Worm (Caenorhabditis elegans) whole organism, young adult: ENCODE data around the gene F16G10.9.

Experiments
- F22D6.2 ChIP-seq: sonication (generic microtip); optimal IDR thresholded peaks from 2 replicates; lab custom pipeline; 2016; ENCODE audit warnings: mild to moderate bottlenecking, missing genetic modification characterization, missing compliant biosample characterization
- T07F8.4 ChIP-seq: sonication (generic microtip); optimal IDR thresholded peaks from 2 replicates; lab custom pipeline; 2016; ENCODE audit warnings: mild to moderate bottlenecking, missing genetic modification characterization, moderate library complexity, missing compliant biosample characterization
- Y79H2A.3 ChIP-seq: fragments of 200-800 bp; sonication (Bioruptor generic); conservative IDR thresholded peaks from 2 replicates; pipeline ENCODE4 v1.3.6; 2022; ENCODE audit warnings: missing genetic modification reagents, missing genetic modification characterization, missing compliant biosample characterization
- ZK185.1 ChIP-seq: sonication (generic microtip); optimal IDR thresholded peaks from 2 replicates; lab custom pipeline; 2016; ENCODE audit warnings: mild to moderate bottlenecking, missing genetic modification characterization, missing compliant biosample characterization; ENCODE audit not compliant: poor library complexity, severe bottlenecking
- aptf-3 ChIP-seq: fragments of 200-800 bp; sonication (Bioruptor generic); IDR thresholded peaks from 2 replicates; pipeline ENCODE4 v1.3.6; 2022; ENCODE audit warnings: missing genetic modification characterization, missing compliant biosample characterization
- attf-6 ChIP-seq: fragments of 200-800 bp; sonication (Bioruptor generic); IDR thresholded peaks from 2 replicates; pipeline ENCODE4 v1.3.6; 2022; ENCODE audit warnings: missing genetic modification reagents, missing genetic modification characterization, missing compliant biosample characterization
- bed-1 ChIP-seq: fragments of 200-800 bp; sonication (Bioruptor generic); IDR thresholded peaks from 2 replicates; pipeline ENCODE4 v1.3.6; 2022; ENCODE audit warnings: missing genetic modification reagents, missing genetic modification characterization, missing compliant biosample characterization
- ccch-3 ChIP-seq: fragments of 200-800 bp; sonication (Bioruptor generic); optimal IDR thresholded peaks from 2 replicates; lab custom pipeline; 2018; ENCODE audit warnings: mild to moderate bottlenecking, missing genetic modification characterization, missing compliant biosample characterization
- cebp-1 ChIP-seq, 2 experiments: fragments of 200-800 bp in 1 of 2; sonication (Bioruptor generic) in 1 of 2; sonication (generic microtip) in 1 of 2; IDR thresholded peaks in 1 of 2; optimal IDR thresholded peaks in 1 of 2; 2 replicates each; pipeline versions ENCODE4 v1.3.6 to Lab custom; 2017 to 2022; ENCODE audit warnings: missing compliant biosample characterization in 2 of 2, missing genetic modification characterization in 2 of 2, mild to moderate bottlenecking in 1 of 2, missing genetic modification reagents in 1 of 2, moderate library complexity in 1 of 2
- ceh-79 ChIP-seq: sonication (generic microtip); optimal IDR thresholded peaks from 2 replicates; lab custom pipeline; 2017; ENCODE audit warnings: mild to moderate bottlenecking, missing genetic modification characterization, missing compliant biosample characterization
- ceh-91 ChIP-seq: fragments of 200-800 bp; sonication (Bioruptor generic); IDR thresholded peaks from 2 replicates; pipeline ENCODE4 v1.3.6; 2022; ENCODE audit warnings: missing genetic modification reagents, missing genetic modification characterization, missing compliant biosample characterization
- die-1 ChIP-seq: sonication (generic microtip); optimal IDR thresholded peaks from 2 replicates; lab custom pipeline; 2016; ENCODE audit warnings: missing genotype, mild to moderate bottlenecking, missing genetic modification characterization, missing compliant biosample characterization
- efl-1 ChIP-seq: fragments of 150-350 bp; optimal IDR thresholded peaks from 2 replicates; lab custom pipeline; 2014; ENCODE audit warnings: missing biosample characterization, missing genetic modification reagents, missing genetic modification characterization
- ets-4 ChIP-seq: fragments of 200-800 bp; sonication (Bioruptor generic); optimal IDR thresholded peaks from 2 replicates; lab custom pipeline; 2018; ENCODE audit warnings: mild to moderate bottlenecking, missing genetic modification characterization, missing compliant biosample characterization
- hlh-12 ChIP-seq: sonication (generic microtip); optimal IDR thresholded peaks from 2 replicates; lab custom pipeline; 2016; ENCODE audit warnings: missing genetic modification characterization, missing compliant biosample characterization
- hmg-20 ChIP-seq: fragments of 200-800 bp; sonication (Bioruptor generic); IDR thresholded peaks from 2 replicates; pipeline ENCODE4 v1.3.6; 2022; ENCODE audit warnings: missing genetic modification reagents, missing genetic modification characterization, missing compliant biosample characterization
- lin-35 ChIP-seq, 3 experiments: fragments of 150-350 bp in 2 of 3; sonication (generic microtip) in 1 of 3; optimal IDR thresholded peaks; 2 replicates each; lab custom pipeline; 2014 to 2018; ENCODE audit warnings: missing biosample characterization in 3 of 3, missing genetic modification characterization in 3 of 3, missing genetic modification reagents in 3 of 3
- madf-3 ChIP-seq: fragments of 200-800 bp; sonication (Bioruptor generic); IDR thresholded peaks from 2 replicates; pipeline ENCODE4 v1.3.6; 2022; ENCODE audit warnings: missing genetic modification reagents, missing genetic modification characterization, missing compliant biosample characterization
- mcd-1 ChIP-seq: fragments of 200-800 bp; sonication (Bioruptor generic); IDR thresholded peaks from 2 replicates; pipeline ENCODE4 v1.3.6; 2022; ENCODE audit warnings: missing genetic modification reagents, missing genetic modification characterization, missing compliant biosample characterization
- nfya-1 ChIP-seq: sonication (generic microtip); optimal IDR thresholded peaks from 2 replicates; lab custom pipeline; 2017; ENCODE audit warnings: antibody characterized with exemption, missing compliant biosample characterization, missing genetic modification characterization, borderline replicate concordance; ENCODE audit not compliant: insufficient read depth
- nhr-80 ChIP-seq: sonication (generic microtip); optimal IDR thresholded peaks from 2 replicates; lab custom pipeline; 2016; ENCODE audit warnings: missing genetic modification characterization, missing compliant biosample characterization
- pbrm-1 ChIP-seq: fragments of 200-800 bp; sonication (Bioruptor generic); IDR thresholded peaks from 2 replicates; pipeline ENCODE4 v1.3.6; 2022; ENCODE audit warnings: missing genetic modification reagents, missing genetic modification characterization, missing compliant biosample characterization
- rcor-1 ChIP-seq: fragments of 200-800 bp; sonication (Bioruptor generic); IDR thresholded peaks from 2 replicates; pipeline ENCODE4 v1.3.6; 2022; ENCODE audit warnings: missing genetic modification reagents, missing genetic modification characterization, missing compliant biosample characterization
- rec-8 ChIP-seq, 2 experiments: sonication (generic microtip); optimal IDR thresholded peaks; 2 replicates each; lab custom pipeline; 2016; ENCODE audit warnings: mild to moderate bottlenecking in 2 of 2, missing genetic modification characterization in 2 of 2, missing genetic modification reagents in 2 of 2, missing genotype in 2 of 2, missing biosample characterization in 1 of 2, missing compliant biosample characterization in 1 of 2, moderate library complexity in 1 of 2
- rpc-1 ChIP-seq, 2 experiments: fragments of 150-350 bp in 1 of 2; sonication (generic microtip) in 1 of 2; optimal IDR thresholded peaks; 2 replicates each; lab custom pipeline; 2014 to 2018; ENCODE audit warnings: missing biosample characterization in 1 of 2, missing genetic modification characterization in 1 of 2, missing genetic modification reagents in 1 of 2, missing genotype in 1 of 2
- snpc-3.4 ChIP-seq: sonication (generic microtip); optimal IDR thresholded peaks from 2 replicates; lab custom pipeline; 2017; ENCODE audit warnings: missing genetic modification characterization, mild to moderate bottlenecking, missing compliant biosample characterization, antibody characterized with exemption, moderate library complexity, missing genotype, missing genetic modification reagents
- tlf-1 ChIP-seq: fragments of 200-800 bp; sonication (Bioruptor generic); optimal IDR thresholded peaks from 2 replicates; lab custom pipeline; 2018; ENCODE audit warnings: mild to moderate bottlenecking, missing genetic modification characterization, missing compliant biosample characterization
- unc-130 ChIP-seq: sonication (generic microtip); optimal IDR thresholded peaks from 2 replicates; lab custom pipeline; 2016; ENCODE audit warnings: missing genetic modification reagents, missing genetic modification characterization, missing compliant biosample characterization
- xnd-1 ChIP-seq: sonication (generic microtip); optimal IDR thresholded peaks from 2 replicates; lab custom pipeline; 2016; ENCODE audit warnings: missing genotype, missing genetic modification reagents, missing genetic modification characterization, missing compliant biosample characterization
- zfh-2 ChIP-seq: fragments of 200-800 bp; sonication (Bioruptor generic); conservative IDR thresholded peaks from 2 replicates; pipeline ENCODE4 v1.3.6; 2022; ENCODE audit warnings: missing genetic modification reagents, missing genetic modification characterization, missing compliant biosample characterization
- zim-3 ChIP-seq: sonication (generic microtip); optimal IDR thresholded peaks from 2 replicates; lab custom pipeline; 2017; ENCODE audit warnings: mild to moderate bottlenecking, missing genetic modification characterization, moderate library complexity, missing compliant biosample characterization
- ztf-22 ChIP-seq: fragments of 200-800 bp; sonication (Bioruptor generic); optimal IDR thresholded peaks from 2 replicates; lab custom pipeline; 2018; ENCODE audit warnings: mild to moderate bottlenecking, missing genetic modification characterization, moderate library complexity, missing compliant biosample characterization
- ztf-6 ChIP-seq: fragments of 200-800 bp; sonication (Bioruptor generic); IDR thresholded peaks from 2 replicates; pipeline ENCODE4 v1.3.6; 2022; ENCODE audit warnings: missing genetic modification reagents, missing genetic modification characterization, missing compliant biosample characterization

F16G10.9 gene

ce11 chrII:2378465-2379009, 6.9 kb downstream of the F16G10.9 start (continued):
- no peak; the same call in none of the 2 replicates for TF ChIP-seq mcd-1 (GFP tag; lab: Robert Waterston, UW)
- TF ChIP-seq, all 124 proteins: peak for 31

- TF ChIP-seq rcor-1 (GFP tag; lab: Robert Waterston, UW) (no peak), rpc-1 (optimal IDR thresholded peaks at IDR 0.05; lab: Kevin White, UChicago) (no peak), rpc-1 (tag; optimal IDR thresholded peaks at IDR 0.05; lab: Kevin White, UChicago) (no peak), ceh-91 (GFP tag; lab: Robert Waterston, UW) (no peak), ceh-79 (tag; lab: Kevin White, UChicago) (no peak), tlf-1 (GFP tag; lab: Kevin White, UChicago) (no peak), rec-8 (tag; optimal IDR thresholded peaks at IDR 0.05; lab: Kevin White, UChicago) (no peak), T07F8.4 (no peak), F22D6.2 (tag; lab: Kevin White, UChicago) (no peak), ccch-3 (GFP tag; lab: Kevin White, UChicago) (no peak)
These were observed 7.6 kb downstream of the F16G10.9 start, which contains the start of gene F16G10.6 for ce11 chrII:2377751-2378150. TSS of gene F16G10.6 (minus strand) at chrII:2377851.

ce11 chrII:2374973-2375372, 10.4 kb downstream of the F16G10.9 start, which contains the start of gene F16G10.2:
TSS of gene F16G10.2 (plus strand) at chrII:2375273.
- TF ChIP-seq ZK185.1 (tag; lab: Kevin White, UChicago): no peak
- no peak for TF ChIP-seq efl-1 (GFP tag; lab: Kevin White, UChicago)
- TF ChIP-seq ets-4 (GFP tag; lab: Kevin White, UChicago): no peak
- no peak for TF ChIP-seq nhr-80 (tag; lab: Kevin White, UChicago)
- TF ChIP-seq ceh-79 (tag; lab: Kevin White, UChicago): no peak
- TF ChIP-seq ceh-91 (GFP tag; lab: Robert Waterston, UW): no peak

- TF ChIP-seq cebp-1 (GFP tag; IDR thresholded peaks at IDR 0.05; lab: Robert Waterston, UW): no peak
- no peak for TF ChIP-seq cebp-1 (tag; optimal IDR thresholded peaks at IDR 0.05; lab: Kevin White, UChicago)
- TF ChIP-seq zfh-2 (GFP tag; lab: Robert Waterston, UW): no peak
- no peak for TF ChIP-seq lin-35 (GFP tag; optimal IDR thresholded peaks at IDR 0.05; lab: Kevin White, UChicago)
- TF ChIP-seq, all 124 proteins: peak for 0
These were observed 13.3 kb downstream of the F16G10.9 start, which contains the start of gene F16G10.3 for ce11 chrII:2372090-2372489. TSS of gene F16G10.3 (plus strand) at chrII:2372390.

ce11 chrII:2368956-2369355, 16.4 kb downstream of the F16G10.9 start, which contains the start of gene hpo-25:
TSS of gene hpo-25 (plus strand) at chrII:2369256.
- TF ChIP-seq rpc-1 (optimal IDR thresholded peaks at IDR 0.05; lab: Kevin White, UChicago) (no peak), rpc-1 (tag; optimal IDR thresholded peaks at IDR 0.05; lab: Kevin White, UChicago) (no peak)

- no peak for TF ChIP-seq attf-6
- no peak for TF ChIP-seq zim-3
- no peak for TF ChIP-seq ztf-22 (GFP tag; lab: Kevin White, UChicago)
- no peak for TF ChIP-seq hmg-20 (GFP tag; lab: Robert Waterston, UW)
- no peak for TF ChIP-seq rpc-1 (optimal IDR thresholded peaks at IDR 0.05; lab: Kevin White, UChicago)
- TF ChIP-seq rpc-1 (tag; optimal IDR thresholded peaks at IDR 0.05; lab: Kevin White, UChicago): no peak
- TF ChIP-seq Y79H2A.3 (GFP tag; lab: Robert Waterston, UW): no peak
These were observed 18.6 kb downstream of the F16G10.9 start, which contains the start of the genes F43C11.12 and F16G10.5 for ce11 chrII:2366623-2367365. TSS of gene F43C11.12 (minus strand) at chrII:2366723. TSS of gene F16G10.5 (plus strand) at chrII:2367315.

ce11 chrII:2363673-2364072, 21.7 kb downstream of the F16G10.9 start, which contains the start of gene F43C11.11:
TSS of gene F43C11.11 (minus strand) at chrII:2363773.
- TF ChIP-seq ztf-6 (no peak), die-1 (no peak), pbrm-1 (no peak), xnd-1 (tag; lab: Kevin White, UChicago) (no peak), unc-130 (GFP tag; lab: Kevin White, UChicago) (no peak), nfya-1 (tag; lab: Kevin White, UChicago) (no peak), ceh-79 (tag; lab: Kevin White, UChicago) (no peak), cebp-1 (GFP tag; IDR thresholded peaks at IDR 0.05; lab: Robert Waterston, UW) (no peak), cebp-1 (tag; optimal IDR thresholded peaks at IDR 0.05; lab: Kevin White, UChicago) (no peak), madf-3 (GFP tag; lab: Robert Waterston, UW) (no peak), hlh-12 (tag; lab: Kevin White, UChicago) (no peak), aptf-3 (GFP tag; lab: Robert Waterston, UW) (no peak), bed-1 (GFP tag; lab: Robert Waterston, UW) (no peak), snpc-3.4 (tag; lab: Kevin White, UChicago) (no peak)
